Worm (Caenorhabditis elegans): Measurements from ENCODE around the gene F56D6.12.

ce11 chrIV:3941658-3942328, 33.9 kb downstream of the F56D6.12 start, which contains the start of gene clec-174:
- TF ChIP-seq ztf-23 (GFP tag; IDR thresholded peaks at IDR 0.05) (no peak), flt-1 (GFP tag; IDR thresholded peaks at IDR 0.05) (no peak), med-1 (GFP tag; optimal IDR thresholded peaks at IDR 0.05; ENCODE audit: insufficient read depth) (no peak), ref-1 (GFP tag; conservative IDR thresholded peaks at IDR 0.05) (no peak), tab-1 (GFP tag; IDR thresholded peaks at IDR 0.05) (no peak), T22C8.4 (GFP tag; IDR thresholded peaks at IDR 0.05) (no peak), cog-1 (tag; optimal IDR thresholded peaks at IDR 0.05) (no peak), ztf-29 (GFP tag; IDR thresholded peaks at IDR 0.05) (no peak), klf-2 (GFP tag; conservative IDR thresholded peaks at IDR 0.05) (no peak)

Measured in whole organism, midembryonic.